Worm (Caenorhabditis elegans): ENCODE data around the gene col-181.

The col-181 gene

DNA sequence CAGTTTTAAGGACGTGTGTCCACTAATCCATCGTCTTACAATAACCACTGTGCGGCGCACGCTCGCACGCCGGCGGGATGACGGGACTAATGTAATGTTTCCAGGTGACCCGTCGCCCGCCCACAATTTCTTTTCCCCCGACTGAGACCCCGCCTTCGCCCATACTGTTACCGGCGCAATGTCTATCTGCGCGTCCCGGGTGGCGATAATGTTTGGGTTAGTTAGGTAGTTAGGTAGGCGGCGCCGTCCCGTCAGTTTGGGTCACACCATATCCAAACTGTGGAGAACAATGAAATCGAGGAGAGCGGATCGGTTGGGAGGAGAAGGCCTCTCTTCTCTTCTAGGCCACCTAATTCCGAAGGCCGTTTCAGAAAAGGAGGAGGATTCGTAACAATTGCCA is 18.4 kb upstream of the col-181 start:
- TF ChIP-seq dve-1 (tag; optimal IDR thresholded peaks at IDR 0.05) (no peak), eyg-1 (tag; optimal IDR thresholded peaks at IDR 0.05) (no peak), ceh-2 (tag; optimal IDR thresholded peaks at IDR 0.05) (no peak), ceh-18 (tag; optimal IDR thresholded peaks at IDR 0.05) (no peak), pha-4 (tag; optimal IDR thresholded peaks at IDR 0.05) (no peak), ceh-6 (GFP tag; optimal IDR thresholded peaks at IDR 0.05) (peak; percentile 4), nfya-1 (tag; optimal IDR thresholded peaks at IDR 0.05) (peak; percentile 15), tbx-7 (tag; optimal IDR thresholded peaks at IDR 0.05) (no peak), ceh-24 (tag; optimal IDR thresholded peaks at IDR 0.05) (no peak), Y22D7AL.16 (tag; optimal IDR thresholded peaks at IDR 0.05) (no peak), madf-2 (tag; optimal IDR thresholded peaks at IDR 0.05) (no peak), pax-1 (tag; optimal IDR thresholded peaks at IDR 0.05) (no peak), unc-86 (tag; optimal IDR thresholded peaks at IDR 0.05) (no peak), sdc-2 (tag; optimal IDR thresholded peaks at IDR 0.05) (no peak), elt-4 (tag; optimal IDR thresholded peaks at IDR 0.05) (peak; percentile 78), mec-3 (tag; optimal IDR thresholded peaks at IDR 0.05; ENCODE audit: borderline replicate concordance) (no peak), zip-5 (tag; optimal IDR thresholded peaks at IDR 0.05) (no peak), ama-1 (optimal IDR thresholded peaks at IDR 0.05) (no peak), K09A11.1 (tag; optimal IDR thresholded peaks at IDR 0.05; ENCODE audit: insufficient read depth) (no peak), C08G9.2 (tag; optimal IDR thresholded peaks at IDR 0.05) (peak; percentile 19), hlh-30 (tag; optimal IDR thresholded peaks at IDR 0.05; ENCODE audit: insufficient read depth) (no peak), odd-2 (tag; optimal IDR thresholded peaks at IDR 0.05) (no peak), F13H6.1 (tag; optimal IDR thresholded peaks at IDR 0.05) (no peak), ceh-31 (tag; optimal IDR thresholded peaks at IDR 0.05) (peak; percentile 61), fax-1 (tag; optimal IDR thresholded peaks at IDR 0.05) (no peak), ceh-45 (GFP tag; IDR thresholded peaks at IDR 0.05) (no peak), ref-2 (tag; optimal IDR thresholded peaks at IDR 0.05) (no peak), ceh-34 (tag; optimal IDR thresholded peaks at IDR 0.05) (peak; percentile 4), nhr-11 (tag; optimal IDR thresholded peaks at IDR 0.05) (no peak), lin-11 (tag; optimal IDR thresholded peaks at IDR 0.05) (no peak), pag-3 (tag; optimal IDR thresholded peaks at IDR 0.05; ENCODE audit: borderline replicate concordance) (no peak), T23F11.4 (GFP tag; optimal IDR thresholded peaks at IDR 0.05) (no peak), nhr-232 (tag; optimal IDR thresholded peaks at IDR 0.05) (no peak)

DNA sequence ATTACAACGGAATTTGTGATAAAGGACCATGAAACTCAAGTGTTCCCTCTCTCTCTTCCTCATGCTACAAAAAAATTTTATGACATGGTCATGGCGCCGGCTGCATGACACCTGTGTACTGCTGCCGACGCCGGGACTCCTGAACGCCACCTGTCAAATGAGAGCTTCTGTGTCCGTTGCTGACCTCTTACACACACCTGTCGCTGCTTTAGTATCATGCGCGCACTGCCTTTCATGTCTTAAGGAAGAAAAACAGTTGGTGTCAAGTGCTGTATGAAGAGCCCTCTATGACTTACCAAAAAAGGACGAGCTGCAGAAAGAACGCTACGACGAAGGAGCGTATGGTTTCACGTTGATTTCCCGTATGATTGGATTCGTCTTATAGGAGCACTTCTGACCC is 12.1 kb upstream of the col-181 start:
- TF ChIP-seq ceh-6 (GFP tag; optimal IDR thresholded peaks at IDR 0.05): no peak
- TF ChIP-seq ceh-2 (tag; optimal IDR thresholded peaks at IDR 0.05): no peak
- no peak for TF ChIP-seq pha-4 (tag; optimal IDR thresholded peaks at IDR 0.05)
- TF ChIP-seq odd-2 (tag; optimal IDR thresholded peaks at IDR 0.05): no peak
- TF ChIP-seq lin-11 (tag; optimal IDR thresholded peaks at IDR 0.05): no peak
- TF ChIP-seq hlh-6 (tag; optimal IDR thresholded peaks at IDR 0.05): no peak
- TF ChIP-seq nhr-11 (tag; optimal IDR thresholded peaks at IDR 0.05): no peak
- no peak for TF ChIP-seq dmd-4 (tag; optimal IDR thresholded peaks at IDR 0.05; ENCODE audit: borderline replicate concordance)
- TF ChIP-seq hlh-8 (tag; optimal IDR thresholded peaks at IDR 0.05): no peak
- no peak for TF ChIP-seq pha-2 (tag; optimal IDR thresholded peaks at IDR 0.05)
- TF ChIP-seq ceh-18 (tag; optimal IDR thresholded peaks at IDR 0.05): no peak
- no peak for TF ChIP-seq zip-5 (tag; optimal IDR thresholded peaks at IDR 0.05)
- TF ChIP-seq ets-4 (tag; optimal IDR thresholded peaks at IDR 0.05): no peak
- TF ChIP-seq syd-9 (tag; optimal IDR thresholded peaks at IDR 0.05): no peak
- no peak for TF ChIP-seq F13H6.1 (tag; optimal IDR thresholded peaks at IDR 0.05)
- TF ChIP-seq dve-1 (tag; optimal IDR thresholded peaks at IDR 0.05): no peak
- TF ChIP-seq ceh-30 (tag; optimal IDR thresholded peaks at IDR 0.05): no peak

DNA sequence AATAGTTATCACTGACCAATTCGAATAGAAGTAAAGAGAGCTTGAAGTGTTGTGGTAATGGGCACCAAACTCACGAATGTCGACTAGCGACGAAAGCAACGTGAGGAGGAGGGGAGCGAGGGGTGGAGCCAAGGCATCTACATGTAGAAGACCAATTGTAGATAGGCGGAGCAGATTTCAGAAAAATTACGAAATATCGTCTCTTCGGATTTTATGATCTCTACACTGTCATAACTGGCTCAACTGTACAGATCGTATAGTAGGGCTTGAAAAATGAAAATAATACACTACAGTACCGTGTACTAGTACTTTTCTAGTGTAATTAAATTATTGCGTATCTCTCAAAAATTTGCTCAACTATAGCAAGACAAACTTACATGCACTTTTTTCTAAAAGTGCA is 11.7 kb upstream of the col-181 start, which contains the start of gene W03G11.4:
W03G11.4 (minus strand) TSS at position 101 of the 400 bp plus-strand sequence.
- TF ChIP-seq nfya-1 (tag; optimal IDR thresholded peaks at IDR 0.05) (no peak), lim-6 (tag; optimal IDR thresholded peaks at IDR 0.05) (no peak), unc-3 (GFP tag; conservative IDR thresholded peaks at IDR 0.05) (no peak), unc-3 (tag; optimal IDR thresholded peaks at IDR 0.05) (no peak), pros-1 (tag; optimal IDR thresholded peaks at IDR 0.05) (no peak), unc-86 (tag; optimal IDR thresholded peaks at IDR 0.05) (no peak), C08G9.2 (tag; optimal IDR thresholded peaks at IDR 0.05) (no peak), pha-2 (tag; optimal IDR thresholded peaks at IDR 0.05) (no peak), pqm-1 (tag; optimal IDR thresholded peaks at IDR 0.05) (no peak), rnt-1 (tag; optimal IDR thresholded peaks at IDR 0.05) (no peak), pat-9 (tag; optimal IDR thresholded peaks at IDR 0.05) (no peak), ceh-14 (tag; optimal IDR thresholded peaks at IDR 0.05) (no peak), T23F11.4 (GFP tag; optimal IDR thresholded peaks at IDR 0.05) (no peak), ceh-19 (GFP tag; optimal IDR thresholded peaks at IDR 0.05) (no peak), sox-2 (GFP tag; IDR thresholded peaks at IDR 0.05) (no peak), C38D4.7 (GFP tag; optimal IDR thresholded peaks at IDR 0.05) (no peak)
